Fruit fly (Drosophila melanogaster) whole organism, wandering third instar larva: Measurements from ENCODE around the gene Argk2.

ENCODE experiments used
- Dif ChIP-seq: fragments of 200-275, 200-300 bp; sonication (Bioruptor generic); optimal IDR thresholded peaks from 2 replicates; lab custom pipeline; 2018; ENCODE audit warnings: missing biosample characterization, missing genetic modification characterization; ENCODE audit not compliant: partially characterized antibody
- OdsH ChIP-seq: fragments of 200-800 bp; sonication (Bioruptor generic); optimal IDR thresholded peaks from 2 replicates; lab custom pipeline; 2016; ENCODE audit warnings: missing biosample characterization, mild to moderate bottlenecking, missing genetic modification characterization
- lola ChIP-seq: fragments of >200 bp; optimal IDR thresholded peaks from 2 replicates; lab custom pipeline; 2017; ENCODE audit warnings: missing biosample characterization, missing genetic modification characterization
- woc ChIP-seq: sonication (Bioruptor generic); optimal IDR thresholded peaks from 2 replicates; lab custom pipeline; 2016; ENCODE audit warnings: missing biosample characterization, mild to moderate bottlenecking, missing genetic modification characterization

dm6 chr3L:9059611-9060203, 12.5 kb downstream of the Argk2 start:
- TF ChIP-seq Dif (GFP tag; lab: Kevin White, UChicago) = no peak
- no peak for TF ChIP-seq woc (GFP tag; lab: Kevin White, UChicago)
- no peak for TF ChIP-seq lola (GFP tag; lab: Kevin White, UChicago)
- TF ChIP-seq OdsH (GFP tag; lab: Kevin White, UChicago) = no peak
